Fruit fly (Drosophila melanogaster) whole organism, wandering third instar larva: ENCODE measurements around the gene CG44014.

Experiments used
- Abd-B ChIP-seq: fragments of >200 bp; optimal IDR thresholded peaks from 2 replicates; lab custom pipeline; 2017; ENCODE audit warnings: missing biosample characterization, missing genetic modification characterization
- CG9705 ChIP-seq: fragments of 200-800 bp; sonication (Bioruptor generic); optimal IDR thresholded peaks from 2 replicates; lab custom pipeline; 2018; ENCODE audit warnings: missing biosample characterization, mild to moderate bottlenecking, missing genetic modification characterization
- CrebA ChIP-seq: fragments of 200-800 bp; sonication (Bioruptor generic); optimal IDR thresholded peaks from 2 replicates; lab custom pipeline; 2016; ENCODE audit warnings: missing biosample characterization, mild to moderate bottlenecking, missing genetic modification characterization, borderline replicate concordance
- Dfd ChIP-seq: fragments of >200 bp; optimal IDR thresholded peaks from 2 replicates; lab custom pipeline; 2017; ENCODE audit warnings: missing biosample characterization, missing genetic modification characterization
- Dif ChIP-seq: fragments of 200-275, 200-300 bp; sonication (Bioruptor generic); optimal IDR thresholded peaks from 2 replicates; lab custom pipeline; 2018; ENCODE audit warnings: missing biosample characterization, missing genetic modification characterization; ENCODE audit not compliant: partially characterized antibody
- GATAd ChIP-seq: sonication (Bioruptor generic); optimal IDR thresholded peaks from 2 replicates; lab custom pipeline; 2016; ENCODE audit warnings: missing biosample characterization, missing genetic modification characterization
- Hr78 ChIP-seq: fragments of >200 bp; optimal IDR thresholded peaks from 2 replicates; lab custom pipeline; 2017; ENCODE audit warnings: missing biosample characterization, missing genetic modification characterization
- Hr83 ChIP-seq: fragments of 200-300 bp; sonication (Bioruptor generic); optimal IDR thresholded peaks from 2 replicates; lab custom pipeline; 2016; ENCODE audit warnings: missing biosample characterization, mild to moderate bottlenecking, missing genetic modification characterization, moderate library complexity; ENCODE audit not compliant: poor library complexity, severe bottlenecking
- Mio ChIP-seq: sonication (Bioruptor generic); optimal IDR thresholded peaks from 2 replicates; lab custom pipeline; 2016; ENCODE audit warnings: missing biosample characterization, missing genetic modification characterization
- N ChIP-seq: fragments of >200 bp; optimal IDR thresholded peaks from 2 replicates; lab custom pipeline; 2018; ENCODE audit warnings: missing biosample characterization, missing external identifiers, missing genetic modification characterization
- OdsH ChIP-seq: fragments of 200-800 bp; sonication (Bioruptor generic); optimal IDR thresholded peaks from 2 replicates; lab custom pipeline; 2016; ENCODE audit warnings: missing biosample characterization, mild to moderate bottlenecking, missing genetic modification characterization
- Sp1 ChIP-seq: fragments of 200-800 bp; sonication (Bioruptor generic); optimal IDR thresholded peaks from 3 replicates; lab custom pipeline; 2019; ENCODE audit warnings: missing biosample characterization, mild to moderate bottlenecking, missing genetic modification characterization, moderate library complexity
- Vsx2 ChIP-seq: fragments of 200-300, 225-300 bp; sonication (Bioruptor generic); optimal IDR thresholded peaks from 2 replicates; lab custom pipeline; 2018; ENCODE audit warnings: missing biosample characterization, missing genetic modification characterization; ENCODE audit not compliant: partially characterized antibody
- br ChIP-seq: fragments of 200-800 bp; sonication (Bioruptor generic); optimal IDR thresholded peaks from 2 replicates; lab custom pipeline; 2016; ENCODE audit warnings: missing biosample characterization, missing genetic modification characterization
- brk ChIP-seq: fragments of 200-800 bp; sonication (Bioruptor generic); optimal IDR thresholded peaks from 2 replicates; lab custom pipeline; 2016; ENCODE audit warnings: missing biosample characterization, mild to moderate bottlenecking, missing genetic modification characterization
- dl ChIP-seq, 2 experiments: fragments of 175-275, 200-275 bp in 1 of 2; fragments of 200-275 bp in 1 of 2; sonication (Bioruptor generic); optimal IDR thresholded peaks; lab custom pipeline; 2018; ENCODE audit warnings: mild to moderate bottlenecking in 2 of 2, missing biosample characterization in 2 of 2, missing genetic modification characterization in 2 of 2, moderate library complexity in 2 of 2; ENCODE audit not compliant: partially characterized antibody in 2 of 2, insufficient read depth in 1 of 2
- dmrt93B ChIP-seq: fragments of 200-800 bp; sonication (Bioruptor generic); optimal IDR thresholded peaks from 2 replicates; lab custom pipeline; 2018; ENCODE audit warnings: missing biosample characterization, mild to moderate bottlenecking, missing genetic modification characterization
- dsf ChIP-seq: sonication (Bioruptor generic); optimal IDR thresholded peaks from 2 replicates; lab custom pipeline; 2016; ENCODE audit warnings: missing biosample characterization, missing genetic modification characterization, borderline replicate concordance
- ey ChIP-seq: fragments of 200-800 bp; sonication (Bioruptor generic); optimal IDR thresholded peaks from 2 replicates; lab custom pipeline; 2016; ENCODE audit warnings: missing biosample characterization, missing genetic modification characterization
- foxo ChIP-seq, 2 experiments: fragments of 200-800 bp; sonication (Bioruptor generic); optimal IDR thresholded peaks; 2 replicates in 1 of 2; 3 replicates in 1 of 2; lab custom pipeline; 2016 to 2017; ENCODE audit warnings: missing biosample characterization in 2 of 2, missing genetic modification characterization in 2 of 2
- fru ChIP-seq: fragments of 200-800 bp; sonication (Bioruptor generic); optimal IDR thresholded peaks from 3 replicates; lab custom pipeline; 2016; ENCODE audit warnings: missing biosample characterization, mild to moderate bottlenecking, missing genetic modification characterization
- h ChIP-seq: fragments of 200-800 bp; sonication (Bioruptor generic); optimal IDR thresholded peaks from 3 replicates; lab custom pipeline; 2016; ENCODE audit warnings: missing biosample characterization, mild to moderate bottlenecking, missing genetic modification characterization
- jim ChIP-seq: fragments of 175-275, 200-325 bp; sonication (Bioruptor generic); optimal IDR thresholded peaks from 2 replicates; lab custom pipeline; 2016; ENCODE audit warnings: missing biosample characterization, mild to moderate bottlenecking, missing genetic modification characterization
- lola ChIP-seq: fragments of >200 bp; optimal IDR thresholded peaks from 2 replicates; lab custom pipeline; 2017; ENCODE audit warnings: missing biosample characterization, missing genetic modification characterization
- pan ChIP-seq: fragments of >200 bp; optimal IDR thresholded peaks from 2 replicates; lab custom pipeline; 2017
- psq ChIP-seq: fragments of 200-800 bp; sonication (Bioruptor generic); optimal IDR thresholded peaks from 3 replicates; lab custom pipeline; 2017; ENCODE audit warnings: missing biosample characterization, mild to moderate bottlenecking, missing genetic modification characterization, moderate library complexity
- rgr ChIP-seq: fragments of 200-800 bp; sonication (Bioruptor generic); optimal IDR thresholded peaks from 3 replicates; lab custom pipeline; 2016; ENCODE audit warnings: missing biosample characterization, mild to moderate bottlenecking, missing genetic modification characterization
- sage ChIP-seq: fragments of 200-800 bp; sonication (Bioruptor generic); optimal IDR thresholded peaks from 2 replicates; lab custom pipeline; 2016; ENCODE audit warnings: missing biosample characterization, mild to moderate bottlenecking, missing genetic modification characterization
- sv ChIP-seq: fragments of 200-800 bp; sonication (Bioruptor generic); optimal IDR thresholded peaks from 3 replicates; lab custom pipeline; 2016; ENCODE audit warnings: missing biosample characterization, missing genetic modification characterization
- tai ChIP-seq: sonication (Bioruptor generic); optimal IDR thresholded peaks from 2 replicates; lab custom pipeline; 2016; ENCODE audit warnings: missing biosample characterization, missing genetic modification characterization
- usp ChIP-seq: fragments of >200 bp; optimal IDR thresholded peaks from 2 replicates; lab custom pipeline; 2017; ENCODE audit warnings: missing biosample characterization, missing genetic modification characterization
- woc ChIP-seq: sonication (Bioruptor generic); optimal IDR thresholded peaks from 2 replicates; lab custom pipeline; 2016; ENCODE audit warnings: missing biosample characterization, mild to moderate bottlenecking, missing genetic modification characterization

CG44014 gene

DNA sequence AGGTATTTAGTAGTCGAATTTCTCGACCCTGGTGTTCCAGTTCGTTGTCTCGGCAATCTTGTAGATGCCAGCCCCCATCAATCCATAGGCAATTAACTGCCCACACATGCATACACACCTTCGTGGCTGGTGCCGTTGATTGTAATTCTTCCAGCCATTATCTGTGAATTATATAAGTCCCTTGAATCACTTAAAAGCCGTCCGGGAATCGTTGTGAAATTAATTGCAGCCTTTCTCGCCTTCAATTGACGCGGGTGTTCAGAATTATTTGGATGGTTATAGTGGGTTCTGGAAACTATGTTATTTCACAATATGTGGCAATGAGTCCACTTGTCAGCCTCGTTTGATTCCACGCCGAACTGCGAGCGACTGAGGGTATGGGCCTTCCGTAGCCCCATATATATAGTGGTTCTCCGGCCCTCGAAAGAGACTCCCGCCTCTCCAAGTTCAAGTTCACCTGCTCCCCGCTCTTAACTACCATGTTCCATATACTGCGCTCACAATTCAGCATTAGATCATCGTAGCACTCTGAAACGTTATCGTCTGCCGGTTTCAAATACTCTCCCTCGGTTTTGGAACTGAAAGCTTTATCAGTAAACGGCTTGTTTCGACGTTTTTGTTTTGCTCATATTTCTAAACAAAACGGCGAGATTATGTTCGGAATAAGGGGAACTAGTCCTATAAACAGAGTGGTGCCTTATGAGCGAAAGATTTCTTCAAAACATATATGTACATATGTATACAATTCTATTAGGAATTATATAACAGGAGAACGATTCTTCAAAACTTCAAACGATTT lies 28.4 kb upstream of the CG44014 start, which contains the start of gene AOX1:
TSS of gene AOX1 (minus strand) at position 375 of the 799 bp plus-strand sequence.
- TF ChIP-seq Dif (peak; percentile 62), N (GFP tag; lab: Kevin White, UChicago) (no peak)

dm6 chr3R:15531373-15531772 lies 22.7 kb upstream of the CG44014 start, which contains the start of gene CG31296:
Gene CG31296 (minus strand): TSS chr3R:15531473.
- no peak for TF ChIP-seq OdsH
- no peak for TF ChIP-seq fru (GFP tag; lab: Kevin White, UChicago)
- TF ChIP-seq, all 38 proteins: peak for 0

- no peak for TF ChIP-seq Hr78
- TF ChIP-seq usp (GFP tag; lab: Kevin White, UChicago), result no peak
- no peak for TF ChIP-seq GATAd (GFP tag; lab: Kevin White, UChicago)
- TF ChIP-seq sv, result no peak
- no peak for TF ChIP-seq OdsH
- TF ChIP-seq dsf (GFP tag; lab: Kevin White, UChicago), result no peak
- TF ChIP-seq woc (GFP tag; lab: Kevin White, UChicago), result no peak
- TF ChIP-seq psq (GFP tag; lab: Kevin White, UChicago), result no peak
- no peak for TF ChIP-seq rgr (GFP tag; lab: Kevin White, UChicago)
- no peak for TF ChIP-seq h
- no peak for TF ChIP-seq CrebA (GFP tag; lab: Kevin White, UChicago)
- no peak for TF ChIP-seq CG9705
- no peak for TF ChIP-seq Sp1 (GFP tag; lab: Kevin White, UChicago)
These were observed 8.4 kb upstream of the CG44014 start for dm6 chr3R:15517113-15517512.

DNA sequence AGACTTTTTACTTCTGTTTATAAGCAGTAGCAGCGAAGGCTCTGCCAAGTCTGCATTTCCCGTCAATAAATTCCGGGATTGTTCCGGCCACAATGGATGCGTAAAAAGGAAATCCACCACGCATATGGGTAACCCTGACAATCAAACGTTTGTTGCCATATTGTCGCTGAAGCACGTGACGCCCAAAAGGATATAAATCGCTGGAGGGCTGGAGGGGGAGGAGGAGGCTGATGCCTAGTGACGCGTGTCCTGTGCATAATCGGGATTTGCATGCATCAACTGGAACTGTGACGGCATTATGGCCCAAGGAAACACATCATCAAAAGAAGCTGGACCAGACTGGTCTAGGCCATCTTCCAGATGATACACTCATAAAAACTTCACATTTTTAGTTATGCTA lies 4.5 kb upstream of the CG44014 start:
- no peak for TF ChIP-seq rgr (GFP tag; lab: Kevin White, UChicago)
- TF ChIP-seq usp (GFP tag; lab: Kevin White, UChicago), result no peak
- no peak for TF ChIP-seq Mio (GFP tag; lab: Kevin White, UChicago)
- TF ChIP-seq GATAd (GFP tag; lab: Kevin White, UChicago), result no peak
- TF ChIP-seq Hr78, result no peak
- no peak for TF ChIP-seq dmrt93B (GFP tag; lab: Kevin White, UChicago)
- TF ChIP-seq brk (GFP tag; lab: Kevin White, UChicago), result no peak
- TF ChIP-seq Dfd (GFP tag; lab: Kevin White, UChicago), result no peak
- TF ChIP-seq pan, result no peak
- TF ChIP-seq Vsx2 (GFP tag; lab: Kevin White, UChicago), result no peak
- no peak for TF ChIP-seq Hr83 (GFP tag; lab: Kevin White, UChicago)
- no peak for TF ChIP-seq dsf (GFP tag; lab: Kevin White, UChicago)
- no peak for TF ChIP-seq br
- TF ChIP-seq tai (GFP tag; lab: Kevin White, UChicago), result no peak
- no peak for TF ChIP-seq Abd-B (GFP tag; lab: Kevin White, UChicago)
- TF ChIP-seq ey (GFP tag; lab: Kevin White, UChicago), result no peak
- no peak for TF ChIP-seq fru (GFP tag; lab: Kevin White, UChicago)
- no peak for TF ChIP-seq dl (GFP tag; optimal IDR thresholded peaks at IDR 0.05; lab: Kevin White, UChicago; ENCODE audit: insufficient read depth in 1 of 2, partially characterized antibody in 2 of 2)
- TF ChIP-seq, all 38 proteins: peak for 0

DNA sequence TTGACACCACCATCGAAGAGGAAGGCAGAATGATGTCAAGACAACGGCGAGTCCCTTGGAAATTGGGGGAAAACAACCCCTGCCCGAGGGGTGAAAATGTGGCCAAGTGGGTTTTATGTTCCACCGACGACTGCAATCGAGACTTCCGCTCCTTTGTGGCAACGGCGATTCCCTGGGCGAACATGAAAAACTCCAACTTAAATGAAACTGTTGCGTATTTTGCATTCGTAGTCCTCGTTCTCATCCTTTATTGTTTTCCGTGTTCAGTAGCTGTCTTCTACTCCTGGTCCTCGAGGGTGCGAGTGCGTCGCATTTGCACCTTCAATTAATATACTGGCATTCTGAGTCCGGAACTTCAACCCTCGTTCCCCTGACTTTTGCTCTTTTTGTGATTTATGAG lies 3.6 kb upstream of the CG44014 start:
- no peak for TF ChIP-seq Dif
- TF ChIP-seq dmrt93B (GFP tag; lab: Kevin White, UChicago), result no peak
- TF ChIP-seq CG9705, result no peak
- no peak for TF ChIP-seq Abd-B (GFP tag; lab: Kevin White, UChicago)
- no peak for TF ChIP-seq CrebA (GFP tag; lab: Kevin White, UChicago)
- no peak for TF ChIP-seq OdsH

- TF ChIP-seq usp (GFP tag; lab: Kevin White, UChicago) (no peak), dmrt93B (GFP tag; lab: Kevin White, UChicago) (no peak), Dfd (GFP tag; lab: Kevin White, UChicago) (no peak), N (GFP tag; lab: Kevin White, UChicago) (no peak), ey (GFP tag; lab: Kevin White, UChicago) (no peak), Hr78 (no peak), Abd-B (GFP tag; lab: Kevin White, UChicago) (no peak), lola (no peak), Dif (no peak), jim (GFP tag; lab: Kevin White, UChicago) (no peak), sage (GFP tag; lab: Kevin White, UChicago) (no peak), brk (GFP tag; lab: Kevin White, UChicago) (no peak), pan (no peak), foxo (GFP tag; optimal IDR thresholded peaks at IDR 0.05; lab: Kevin White, UChicago) (no peak), CrebA (GFP tag; lab: Kevin White, UChicago) (no peak), OdsH (no peak), GATAd (GFP tag; lab: Kevin White, UChicago) (no peak), Sp1 (GFP tag; lab: Kevin White, UChicago) (no peak), Mio (GFP tag; lab: Kevin White, UChicago) (no peak), br (no peak)
These were observed 1.1 kb upstream of the CG44014 start, which contains the start of gene CG44013 for dm6 chr3R:15509817-15510216. Gene CG44013 (minus strand): TSS chr3R:15509917.
